Fruit fly (Drosophila melanogaster) whole organism, embryonic: ENCODE measurements around the gene fend.

Experiments
- CG14965 ChIP-seq: fragments of 200-800 bp; sonication (Bioruptor generic); optimal IDR thresholded peaks from 2 replicates; lab custom pipeline; 2016; ENCODE audit warnings: missing biosample characterization, missing genetic modification characterization, borderline replicate concordance
- bab2 ChIP-seq: fragments of 200-800 bp; sonication (Bioruptor generic); optimal IDR thresholded peaks from 2 replicates; lab custom pipeline; 2016; ENCODE audit warnings: missing biosample characterization, missing genetic modification characterization
- grn ChIP-seq: fragments of 200-800 bp; sonication (Bioruptor generic); optimal IDR thresholded peaks from 3 replicates; lab custom pipeline; 2017; ENCODE audit warnings: missing biosample characterization, missing genetic modification characterization
- nau ChIP-seq: fragments of 200-800 bp; sonication (Bioruptor generic); optimal IDR thresholded peaks from 3 replicates; lab custom pipeline; 2017; ENCODE audit warnings: missing biosample characterization, mild to moderate bottlenecking, missing genetic modification characterization, missing genetic modification reagents
- psq ChIP-seq: fragments of 200-800 bp; sonication (Bioruptor generic); optimal IDR thresholded peaks from 2 replicates; lab custom pipeline; 2017; ENCODE audit warnings: missing biosample characterization, missing genetic modification characterization
- vfl ChIP-seq: fragments of 200-800 bp; sonication (Bioruptor generic); optimal IDR thresholded peaks from 2 replicates; lab custom pipeline; 2016; ENCODE audit warnings: missing biosample characterization, missing genetic modification characterization

DNA sequence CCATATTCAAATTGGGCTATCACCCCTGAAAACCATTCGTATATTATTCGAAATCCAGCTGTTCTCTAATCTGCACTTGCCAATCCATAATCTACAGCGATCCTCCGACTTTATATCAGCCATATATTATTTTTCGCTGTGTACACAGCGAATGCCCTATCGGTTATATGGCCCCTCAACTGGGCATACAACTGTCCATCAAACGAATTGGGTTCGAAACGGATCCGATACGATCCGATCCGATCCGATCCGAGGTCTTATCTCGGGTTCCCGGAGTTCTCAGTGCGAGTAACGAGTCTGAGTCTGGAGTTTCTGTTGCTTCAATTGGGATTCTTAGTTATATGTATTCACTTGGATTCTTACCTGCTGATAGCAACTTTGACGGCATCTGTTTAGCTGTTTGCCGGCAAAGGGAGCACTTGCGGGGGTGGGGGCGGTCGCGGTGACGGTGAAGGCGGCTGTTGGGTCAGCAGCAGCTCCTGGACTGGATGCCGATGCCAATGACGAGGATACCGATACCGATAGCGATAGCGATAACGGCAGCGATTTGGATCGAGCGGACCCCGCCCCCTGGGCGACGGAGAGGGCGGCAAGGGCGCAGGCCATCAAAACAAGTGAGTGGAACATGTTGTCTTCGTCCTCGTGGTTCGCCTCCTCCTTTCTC is 1.2 kb downstream of the fend start:
- no peak for TF ChIP-seq bab2 (GFP tag; lab: Kevin White, UChicago)
- TF ChIP-seq psq (GFP tag; lab: Kevin White, UChicago): no peak
- peak; percentile 92 for TF ChIP-seq grn (GFP tag; lab: Kevin White, UChicago)
- TF ChIP-seq vfl: no peak
- no peak for TF ChIP-seq CG14965 (GFP tag; lab: Kevin White, UChicago)
- no peak for TF ChIP-seq nau
